Worm (Caenorhabditis elegans): ENCODE results near the gene unc-16.

Gene unc-16

ce11 chrIII:9544820-9545219, 1.2 kb upstream of the unc-16 start, which contains the start of gene ZK1098.12:
TSS of gene ZK1098.12 (plus strand) at chrIII:9545120.
- no peak for TF ChIP-seq ceh-100 (GFP tag; IDR thresholded peaks at IDR 0.05)
- no peak for TF ChIP-seq athp-1 (tag; optimal IDR thresholded peaks at IDR 0.05)
- no peak for TF ChIP-seq hsf-1 (GFP tag; IDR thresholded peaks at IDR 0.05)
- TF ChIP-seq D2030.7 (GFP tag; IDR thresholded peaks at IDR 0.05), result no peak
- TF ChIP-seq gei-17 (GFP tag; optimal IDR thresholded peaks at IDR 0.05), result no peak
- TF ChIP-seq F52B5.7 (tag; optimal IDR thresholded peaks at IDR 0.05), result no peak
- no peak for TF ChIP-seq ceh-58 (GFP tag; IDR thresholded peaks at IDR 0.05)
- no peak for TF ChIP-seq hrde-1 (tag; optimal IDR thresholded peaks at IDR 0.05; ENCODE audit: borderline replicate concordance)
- no peak for TF ChIP-seq B0261.1 (tag; optimal IDR thresholded peaks at IDR 0.05)
- no peak for TF ChIP-seq F10E7.11 (tag; optimal IDR thresholded peaks at IDR 0.05)
- TF ChIP-seq lin-35 (GFP tag; optimal IDR thresholded peaks at IDR 0.05), result no peak
- no peak for TF ChIP-seq madf-8 (GFP tag; conservative IDR thresholded peaks at IDR 0.05)
- no peak for TF ChIP-seq K12H6.12 (tag; optimal IDR thresholded peaks at IDR 0.05)
- TF ChIP-seq sea-2 (GFP tag; IDR thresholded peaks at IDR 0.05), result no peak
- no peak for TF ChIP-seq K11D2.4 (GFP tag; IDR thresholded peaks at IDR 0.05)
- no peak for TF ChIP-seq ZK185.1 (tag; optimal IDR thresholded peaks at IDR 0.05; ENCODE audit: poor library complexity, severe bottlenecking)
- no peak for TF ChIP-seq tlf-1 (GFP tag; optimal IDR thresholded peaks at IDR 0.05)
- TF ChIP-seq snpc-1.3 (tag; optimal IDR thresholded peaks at IDR 0.05; ENCODE audit: insufficient read depth), result no peak
- no peak for TF ChIP-seq Y67H2A.10 (GFP tag; conservative IDR thresholded peaks at IDR 0.05)
- no peak for TF ChIP-seq hmg-1.2 (GFP tag; IDR thresholded peaks at IDR 0.05)

ce11 chrIII:9556300-9556699, 10.2 kb downstream of the unc-16 start, which contains the start of gene ZK1098.11:
TSS of gene ZK1098.11 (plus strand) at chrIII:9556600.
- TF ChIP-seq him-1 (tag; optimal IDR thresholded peaks at IDR 0.05), result no peak
- no peak for TF ChIP-seq mxl-1 (tag; optimal IDR thresholded peaks at IDR 0.05)
- TF ChIP-seq hmg-20 (GFP tag; IDR thresholded peaks at IDR 0.05), result no peak
- no peak for TF ChIP-seq lsy-27 (tag; optimal IDR thresholded peaks at IDR 0.05; ENCODE audit: borderline replicate concordance, insufficient read depth)
- TF ChIP-seq hsf-1 (GFP tag; IDR thresholded peaks at IDR 0.05), result no peak
- no peak for TF ChIP-seq tbx-9 (tag; optimal IDR thresholded peaks at IDR 0.05; ENCODE audit: borderline replicate concordance)
- no peak for TF ChIP-seq F55B11.4 (tag; optimal IDR thresholded peaks at IDR 0.05; ENCODE audit: borderline replicate concordance, insufficient read depth)
- TF ChIP-seq nfyb-1 (GFP tag; IDR thresholded peaks at IDR 0.05), result no peak

- no peak for TF ChIP-seq egrh-3 (GFP tag; IDR thresholded peaks at IDR 0.05)
- TF ChIP-seq cebp-2 (GFP tag; IDR thresholded peaks at IDR 0.05), result no peak
- TF ChIP-seq ztf-6 (GFP tag; IDR thresholded peaks at IDR 0.05), result no peak
- TF ChIP-seq efl-1 (GFP tag; optimal IDR thresholded peaks at IDR 0.05), result no peak
- TF ChIP-seq let-526 (GFP tag; IDR thresholded peaks at IDR 0.05), result no peak
- TF ChIP-seq athp-1 (tag; optimal IDR thresholded peaks at IDR 0.05), result no peak
- no peak for TF ChIP-seq ets-4 (GFP tag; optimal IDR thresholded peaks at IDR 0.05)
- TF ChIP-seq nhr-80 (tag; optimal IDR thresholded peaks at IDR 0.05), result no peak
Observed at ce11 chrIII:9558463-9558862, 12.4 kb downstream of the unc-16 start, which contains the start of gene C48B4.6. TSS of gene C48B4.6 (minus strand) at chrIII:9558563.

DNA sequence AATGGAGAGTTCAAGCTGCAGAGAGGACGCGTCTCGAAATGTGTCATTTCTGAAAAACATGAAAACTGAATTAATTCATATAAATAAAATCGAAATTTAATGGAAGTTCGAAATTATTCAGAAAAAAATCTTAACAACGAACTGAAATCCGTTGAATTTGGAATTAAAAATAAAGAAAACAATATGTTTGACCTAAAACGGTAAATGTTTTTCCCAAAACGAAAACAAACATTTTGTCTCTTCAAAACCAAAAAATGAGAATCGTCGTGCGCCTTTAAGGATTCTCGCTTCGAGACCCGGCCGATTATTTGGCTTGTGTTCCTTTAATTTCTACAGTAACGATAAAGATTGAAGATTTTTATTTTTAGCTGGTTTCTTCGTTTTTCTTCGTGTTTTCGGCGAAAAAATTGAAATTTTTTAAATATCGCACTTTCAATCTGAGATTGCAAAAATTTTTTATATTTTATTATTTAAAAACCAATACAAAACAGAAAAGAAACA, 13.4 kb downstream of the unc-16 start, which contains the start of gene C48B4.7:
C48B4.7 (minus strand) TSS at position 51 of the 501 bp plus-strand sequence.
- peak; percentile 78 for TF ChIP-seq xnd-1 (tag; optimal IDR thresholded peaks at IDR 0.05)
- no peak for TF ChIP-seq ztf-22 (GFP tag; optimal IDR thresholded peaks at IDR 0.05)
- no peak for TF ChIP-seq nhr-179 (tag; optimal IDR thresholded peaks at IDR 0.05)
- peak; percentile 44 for TF ChIP-seq F49E8.2 (tag; optimal IDR thresholded peaks at IDR 0.05; ENCODE audit: insufficient read depth)
- peak; percentile 78 for TF ChIP-seq madf-8 (GFP tag; conservative IDR thresholded peaks at IDR 0.05)
- TF ChIP-seq F33H1.4 (GFP tag; IDR thresholded peaks at IDR 0.05), result peak; percentile 90
- TF ChIP-seq snpc-1.3 (tag; optimal IDR thresholded peaks at IDR 0.05; ENCODE audit: insufficient read depth), result peak; percentile 14
- TF ChIP-seq snpc-3.4 (tag; optimal IDR thresholded peaks at IDR 0.05), result peak; percentile 37
- peak; percentile 90 for TF ChIP-seq madf-6 (GFP tag; IDR thresholded peaks at IDR 0.05)
- TF ChIP-seq nhr-80 (tag; optimal IDR thresholded peaks at IDR 0.05), result no peak
- TF ChIP-seq lsl-1 (GFP tag; optimal IDR thresholded peaks at IDR 0.05), result peak; percentile 87
- TF ChIP-seq efl-1 (GFP tag; optimal IDR thresholded peaks at IDR 0.05), result peak; percentile 31
- TF ChIP-seq let-607 (tag; optimal IDR thresholded peaks at IDR 0.05), result no peak
- TF ChIP-seq him-1 (tag; optimal IDR thresholded peaks at IDR 0.05), result peak; percentile 64

Measured in whole organism, young adult.